Fruit fly (Drosophila melanogaster): ENCODE measurements around the gene SLIRP1.
A peak's percentile ranks its signal among the peaks of the same experiment; 100 is the strongest.

The SLIRP1 gene

DNA sequence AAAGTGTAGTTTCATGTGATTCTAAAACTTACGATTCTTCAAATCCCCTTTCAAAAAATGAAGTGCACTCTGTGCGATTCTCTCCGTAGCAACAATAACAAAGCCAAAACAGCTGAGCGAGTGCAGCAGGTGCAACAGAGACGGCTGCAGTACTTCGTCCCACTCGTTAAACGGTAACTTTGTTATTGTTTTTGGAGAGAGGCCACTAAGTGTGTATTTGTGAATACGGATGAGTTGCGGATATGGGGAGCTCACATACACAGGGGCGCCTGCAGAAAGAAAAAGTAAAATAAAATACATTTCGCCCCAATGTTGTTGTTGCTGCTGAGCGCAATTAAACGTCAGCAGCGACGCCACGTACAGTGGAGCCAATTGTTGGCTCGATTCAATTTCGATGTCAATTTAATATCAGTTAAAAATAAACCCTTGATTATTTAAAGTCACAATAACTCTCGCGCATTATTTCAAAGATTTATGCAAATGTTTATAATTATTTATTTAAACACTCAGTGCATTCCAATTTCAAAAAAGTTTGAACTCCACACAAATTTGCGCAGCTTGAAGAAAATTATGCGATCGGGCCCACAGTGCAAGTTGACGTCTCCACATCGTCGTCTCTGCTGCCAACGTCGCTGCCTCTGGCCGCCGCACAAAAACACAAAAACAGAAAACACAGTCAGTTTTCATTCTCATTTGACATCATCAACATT lies 48.4 kb upstream of the SLIRP1 start:
- TF ChIP-seq Jra (GFP tag; optimal IDR thresholded peaks at IDR 0.05) (peak; percentile 92), Myc (optimal IDR thresholded peaks at IDR 0.05) (no peak), Mio (GFP tag; optimal IDR thresholded peaks at IDR 0.05) (peak; percentile 80), Rel (GFP tag; optimal IDR thresholded peaks at IDR 0.05) (peak; percentile 94), Rel (tag; optimal IDR thresholded peaks at IDR 0.05) (peak; percentile 90), Dfd (GFP tag; optimal IDR thresholded peaks at IDR 0.05) (peak; percentile 83), h (GFP tag; optimal IDR thresholded peaks at IDR 0.05) (peak; percentile 99), fru (GFP tag; optimal IDR thresholded peaks at IDR 0.05) (peak; percentile 99), sv (GFP tag; optimal IDR thresholded peaks at IDR 0.05) (peak; percentile 95), Sp1 (GFP tag; optimal IDR thresholded peaks at IDR 0.05) (peak; percentile 99), dl (GFP tag; optimal IDR thresholded peaks at IDR 0.05; ENCODE audit: insufficient read depth in 1 of 2, partially characterized antibody in 2 of 2) (no peak), Hr83 (GFP tag; optimal IDR thresholded peaks at IDR 0.05; ENCODE audit: poor library complexity, severe bottlenecking) (peak; percentile 14), dsf (GFP tag; optimal IDR thresholded peaks at IDR 0.05; ENCODE audit: borderline replicate concordance) (peak; percentile 78), Hr78 (GFP tag; optimal IDR thresholded peaks at IDR 0.05) (no peak), woc (GFP tag; optimal IDR thresholded peaks at IDR 0.05) (peak; percentile 96), Abd-B (GFP tag; optimal IDR thresholded peaks at IDR 0.05) (no peak), psq (GFP tag; optimal IDR thresholded peaks at IDR 0.05) (peak; percentile 95), Dif (GFP tag; optimal IDR thresholded peaks at IDR 0.05; ENCODE audit: partially characterized antibody) (peak; percentile 26), lola (GFP tag; optimal IDR thresholded peaks at IDR 0.05) (no peak), Hnf4 (GFP tag; optimal IDR thresholded peaks at IDR 0.05) (peak; percentile 96), br (GFP tag; optimal IDR thresholded peaks at IDR 0.05) (peak; percentile 99), OdsH (GFP tag; optimal IDR thresholded peaks at IDR 0.05) (peak; percentile 98), jim (GFP tag; optimal IDR thresholded peaks at IDR 0.05) (peak; percentile 23), usp (GFP tag; optimal IDR thresholded peaks at IDR 0.05) (no peak), foxo (GFP tag; optimal IDR thresholded peaks at IDR 0.05) (peak; percentile 84 to 99), HLH106 (tag; optimal IDR thresholded peaks at IDR 0.05) (peak; percentile 98), pan (optimal IDR thresholded peaks at IDR 0.05) (no peak), Vsx2 (GFP tag; optimal IDR thresholded peaks at IDR 0.05; ENCODE audit: partially characterized antibody) (no peak), ey (GFP tag; optimal IDR thresholded peaks at IDR 0.05) (peak; percentile 98), N (GFP tag; optimal IDR thresholded peaks at IDR 0.05) (no peak), dmrt93B (GFP tag; optimal IDR thresholded peaks at IDR 0.05) (peak; percentile 98), sage (GFP tag; optimal IDR thresholded peaks at IDR 0.05) (peak; percentile 95), GATAd (GFP tag; optimal IDR thresholded peaks at IDR 0.05) (peak; percentile 68), CG32264 (GFP tag; optimal IDR thresholded peaks at IDR 0.05) (peak; percentile 91), brk (GFP tag; optimal IDR thresholded peaks at IDR 0.05) (peak; percentile 92), CrebA (GFP tag; optimal IDR thresholded peaks at IDR 0.05; ENCODE audit: borderline replicate concordance) (no peak), CG9705 (GFP tag; optimal IDR thresholded peaks at IDR 0.05) (peak; percentile 99), tai (GFP tag; optimal IDR thresholded peaks at IDR 0.05) (peak; percentile 93), rgr (GFP tag; optimal IDR thresholded peaks at IDR 0.05) (peak; percentile 98)

- peak; percentile 87 for TF ChIP-seq h (GFP tag; optimal IDR thresholded peaks at IDR 0.05)
- peak; percentile 61 for TF ChIP-seq woc (GFP tag; optimal IDR thresholded peaks at IDR 0.05)
- TF ChIP-seq Jra (GFP tag; optimal IDR thresholded peaks at IDR 0.05): no peak
- TF ChIP-seq CrebA (GFP tag; optimal IDR thresholded peaks at IDR 0.05; ENCODE audit: borderline replicate concordance): no peak
- TF ChIP-seq foxo (GFP tag; optimal IDR thresholded peaks at IDR 0.05): peak in 1 of 2 experiments; percentile 92
- TF ChIP-seq Dfd (GFP tag; optimal IDR thresholded peaks at IDR 0.05): no peak
- no peak for TF ChIP-seq tai (GFP tag; optimal IDR thresholded peaks at IDR 0.05)
- TF ChIP-seq dl (GFP tag; optimal IDR thresholded peaks at IDR 0.05; ENCODE audit: insufficient read depth in 1 of 2, partially characterized antibody in 2 of 2): peak in 1 of 2 experiments; percentile 26
- peak; percentile 7 for TF ChIP-seq CG32264 (GFP tag; optimal IDR thresholded peaks at IDR 0.05)
- TF ChIP-seq dmrt93B (GFP tag; optimal IDR thresholded peaks at IDR 0.05): peak; percentile 89
- peak; percentile 80 for TF ChIP-seq fru (GFP tag; optimal IDR thresholded peaks at IDR 0.05)
- peak; percentile 80 for TF ChIP-seq ey (GFP tag; optimal IDR thresholded peaks at IDR 0.05)
- peak; percentile 87 for TF ChIP-seq OdsH (GFP tag; optimal IDR thresholded peaks at IDR 0.05)
- no peak for TF ChIP-seq Mio (GFP tag; optimal IDR thresholded peaks at IDR 0.05)
- TF ChIP-seq Hr78 (GFP tag; optimal IDR thresholded peaks at IDR 0.05): no peak
- TF ChIP-seq Vsx2 (GFP tag; optimal IDR thresholded peaks at IDR 0.05; ENCODE audit: partially characterized antibody): no peak
- TF ChIP-seq dsf (GFP tag; optimal IDR thresholded peaks at IDR 0.05; ENCODE audit: borderline replicate concordance): no peak
- TF ChIP-seq lola (GFP tag; optimal IDR thresholded peaks at IDR 0.05): no peak
- TF ChIP-seq rgr (GFP tag; optimal IDR thresholded peaks at IDR 0.05): peak; percentile 89
- no peak for TF ChIP-seq jim (GFP tag; optimal IDR thresholded peaks at IDR 0.05)
- no peak for TF ChIP-seq usp (GFP tag; optimal IDR thresholded peaks at IDR 0.05)
- peak; percentile 57 for TF ChIP-seq Hnf4 (GFP tag; optimal IDR thresholded peaks at IDR 0.05)
- TF ChIP-seq Hr83 (GFP tag; optimal IDR thresholded peaks at IDR 0.05; ENCODE audit: poor library complexity, severe bottlenecking): peak; percentile 28
- peak; percentile 52 for TF ChIP-seq Dif (GFP tag; optimal IDR thresholded peaks at IDR 0.05; ENCODE audit: partially characterized antibody)
- peak; percentile 94 for TF ChIP-seq Sp1 (GFP tag; optimal IDR thresholded peaks at IDR 0.05)
- TF ChIP-seq sage (GFP tag; optimal IDR thresholded peaks at IDR 0.05): peak; percentile 76
- no peak for TF ChIP-seq pan (optimal IDR thresholded peaks at IDR 0.05)
- TF ChIP-seq sv (GFP tag; optimal IDR thresholded peaks at IDR 0.05): peak; percentile 74
- no peak for TF ChIP-seq N (GFP tag; optimal IDR thresholded peaks at IDR 0.05)
- peak; percentile 56 for TF ChIP-seq br (GFP tag; optimal IDR thresholded peaks at IDR 0.05)
- TF ChIP-seq GATAd (GFP tag; optimal IDR thresholded peaks at IDR 0.05): no peak
- TF ChIP-seq CG9705 (GFP tag; optimal IDR thresholded peaks at IDR 0.05): peak; percentile 90
- TF ChIP-seq HLH106 (tag; optimal IDR thresholded peaks at IDR 0.05): peak; percentile 92
- TF ChIP-seq Myc (optimal IDR thresholded peaks at IDR 0.05): no peak
- no peak for TF ChIP-seq Abd-B (GFP tag; optimal IDR thresholded peaks at IDR 0.05)
- peak; percentile 79 for TF ChIP-seq psq (GFP tag; optimal IDR thresholded peaks at IDR 0.05)
- TF ChIP-seq brk (GFP tag; optimal IDR thresholded peaks at IDR 0.05): no peak
- peak; percentile 60 for TF ChIP-seq Rel (GFP tag; optimal IDR thresholded peaks at IDR 0.05)
- TF ChIP-seq Rel (tag; optimal IDR thresholded peaks at IDR 0.05): peak; percentile 70
Observed at dm6 chrX:21366311-21366990, 47.4 kb upstream of the SLIRP1 start.

Data from whole organism, wandering third instar larva.